Worm (Caenorhabditis elegans) whole organism, L4/young adult: ENCODE measurements around the gene C17C3.1.

ENCODE experiments used
- W03F9.2 ChIP-seq: fragments of 150-350 bp; optimal IDR thresholded peaks from 2 replicates; lab custom pipeline; 2014; ENCODE audit warnings: missing biosample characterization, missing genetic modification characterization
- dao-5 ChIP-seq: sonication (generic microtip); optimal IDR thresholded peaks from 2 replicates; lab custom pipeline; 2016; ENCODE audit warnings: missing genotype, missing genetic modification characterization, moderate library complexity, missing compliant biosample characterization
- him-1 ChIP-seq: sonication (generic microtip); optimal IDR thresholded peaks from 2 replicates; lab custom pipeline; 2016; ENCODE audit warnings: missing genotype, missing genetic modification reagents, missing genetic modification characterization, missing compliant biosample characterization

DNA sequence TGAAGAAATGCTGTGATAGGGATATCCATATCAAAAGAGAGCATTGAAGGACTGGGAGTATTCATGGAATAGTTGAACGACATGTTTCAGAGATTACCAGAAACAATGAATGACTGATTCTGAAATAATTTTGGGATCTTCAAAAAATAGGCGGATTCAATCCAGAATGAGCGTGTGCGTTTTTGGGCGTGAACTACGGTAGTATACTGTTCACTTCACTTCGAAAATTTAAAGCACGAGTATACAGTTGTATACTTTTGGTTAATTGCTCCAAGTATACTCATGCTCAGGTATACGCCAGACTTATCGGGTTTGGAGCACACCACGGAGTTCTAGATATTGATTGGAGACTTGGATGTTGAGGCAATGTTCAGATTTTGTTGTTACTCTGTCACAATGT lies 45.1 kb upstream of the C17C3.1 start, which contains the start of gene tbx-35:
- TF ChIP-seq W03F9.2 (tag; lab: Kevin White, UChicago) (no peak), him-1 (tag; lab: Kevin White, UChicago) (no peak), dao-5 (tag; lab: Kevin White, UChicago) (no peak)
